Worm (Caenorhabditis elegans) whole organism, late embryonic: Measurements from ENCODE around the gene wrt-4.

Experiments
- C08G9.2 ChIP-seq: sonication (generic microtip); optimal IDR thresholded peaks from 2 replicates; lab custom pipeline; 2016; ENCODE audit warnings: mild to moderate bottlenecking, missing genetic modification characterization, moderate library complexity, missing compliant biosample characterization
- C38D4.7 ChIP-seq: fragments of 200-800 bp; sonication (Bioruptor generic); optimal IDR thresholded peaks from 2 replicates; lab custom pipeline; 2018; ENCODE audit warnings: mild to moderate bottlenecking, missing genetic modification characterization, moderate library complexity, missing compliant biosample characterization
- K02D7.2 ChIP-seq: sonication (generic microtip); optimal IDR thresholded peaks from 2 replicates; lab custom pipeline; 2017; ENCODE audit warnings: mild to moderate bottlenecking, missing genetic modification characterization, missing compliant biosample characterization
- K09A11.1 ChIP-seq: sonication (generic microtip); optimal IDR thresholded peaks from 2 replicates; lab custom pipeline; 2017; ENCODE audit warnings: antibody characterized with exemption, mild to moderate bottlenecking, missing genetic modification characterization, missing compliant biosample characterization; ENCODE audit not compliant: insufficient read depth
- ahr-1 ChIP-seq: sonication (generic microtip); optimal IDR thresholded peaks from 2 replicates; lab custom pipeline; 2016; ENCODE audit warnings: missing genetic modification characterization, missing compliant biosample characterization
- ama-1 ChIP-seq: fragments of 150-350 bp; optimal IDR thresholded peaks from 2 replicates; lab custom pipeline; 2014
- ceh-14 ChIP-seq: sonication (generic microtip); optimal IDR thresholded peaks from 2 replicates; lab custom pipeline; 2016; ENCODE audit warnings: missing genotype, missing genetic modification characterization, missing compliant biosample characterization
- ceh-18 ChIP-seq: sonication (generic microtip); optimal IDR thresholded peaks from 2 replicates; lab custom pipeline; 2016; ENCODE audit warnings: missing genetic modification characterization, missing compliant biosample characterization
- ceh-30 ChIP-seq: fragments of 150-350 bp; optimal IDR thresholded peaks from 2 replicates; lab custom pipeline; 2014; ENCODE audit warnings: missing biosample characterization, missing genetic modification characterization
- ceh-45 ChIP-seq: fragments of 200-800 bp; sonication (Bioruptor generic); IDR thresholded peaks from 2 replicates; pipeline ENCODE4 v1.3.6; 2022; ENCODE audit warnings: missing genetic modification reagents, missing genetic modification characterization, missing compliant biosample characterization
- ceh-48 ChIP-seq: sonication (generic microtip); optimal IDR thresholded peaks from 2 replicates; lab custom pipeline; 2016; ENCODE audit warnings: missing genetic modification characterization, inconsistent platforms, missing compliant biosample characterization
- ceh-6 ChIP-seq: fragments of 200-800 bp; sonication (Bioruptor generic); optimal IDR thresholded peaks from 2 replicates; lab custom pipeline; 2018; ENCODE audit warnings: mild to moderate bottlenecking, missing genetic modification characterization, missing compliant biosample characterization
- ceh-9 ChIP-seq: sonication (generic microtip); optimal IDR thresholded peaks from 2 replicates; lab custom pipeline; 2016; ENCODE audit warnings: mild to moderate bottlenecking, missing genetic modification characterization, inconsistent platforms, missing compliant biosample characterization
- che-1 ChIP-seq: sonication (generic microtip); optimal IDR thresholded peaks from 2 replicates; lab custom pipeline; 2016; ENCODE audit warnings: mild to moderate bottlenecking, missing genetic modification characterization, missing compliant biosample characterization
- elt-2 ChIP-seq: sonication (generic microtip); optimal IDR thresholded peaks from 2 replicates; lab custom pipeline; 2016; ENCODE audit warnings: missing genetic modification reagents, missing genetic modification characterization, missing compliant biosample characterization
- eyg-1 ChIP-seq: sonication (generic microtip); optimal IDR thresholded peaks from 2 replicates; lab custom pipeline; 2016; ENCODE audit warnings: missing genotype, missing genetic modification characterization, missing compliant biosample characterization
- fax-1 ChIP-seq: sonication (generic microtip); optimal IDR thresholded peaks from 2 replicates; lab custom pipeline; 2016; ENCODE audit warnings: missing genotype, missing genetic modification characterization, missing compliant biosample characterization
- fkh-10 ChIP-seq: fragments of 150-350 bp; optimal IDR thresholded peaks from 2 replicates; lab custom pipeline; 2014; ENCODE audit warnings: missing biosample characterization, missing genetic modification reagents, missing genetic modification characterization
- hlh-13 ChIP-seq: fragments of 200-800 bp; sonication (Bioruptor generic); optimal IDR thresholded peaks from 2 replicates; lab custom pipeline; 2018; ENCODE audit warnings: mild to moderate bottlenecking, missing genetic modification characterization, missing compliant biosample characterization
- hlh-8 ChIP-seq: sonication (generic microtip); optimal IDR thresholded peaks from 2 replicates; lab custom pipeline; 2016; ENCODE audit warnings: missing genotype, missing genetic modification characterization, missing compliant biosample characterization
- lim-6 ChIP-seq: sonication (generic microtip); optimal IDR thresholded peaks from 2 replicates; lab custom pipeline; 2016; ENCODE audit warnings: missing genetic modification characterization, missing compliant biosample characterization
- madf-2 ChIP-seq: sonication (generic microtip); optimal IDR thresholded peaks from 2 replicates; lab custom pipeline; 2017; ENCODE audit warnings: missing genetic modification characterization, missing compliant biosample characterization
- mec-3 ChIP-seq: sonication (generic microtip); optimal IDR thresholded peaks from 2 replicates; lab custom pipeline; 2016; ENCODE audit warnings: borderline replicate concordance, missing genetic modification characterization, missing compliant biosample characterization
- nhr-11 ChIP-seq: fragments of 150-350 bp; optimal IDR thresholded peaks from 2 replicates; lab custom pipeline; 2014; ENCODE audit warnings: missing biosample characterization, missing genetic modification characterization
- nhr-232 ChIP-seq: sonication (generic microtip); optimal IDR thresholded peaks from 2 replicates; lab custom pipeline; 2016; ENCODE audit warnings: missing genetic modification characterization, missing compliant biosample characterization
- npax-4 ChIP-seq: sonication (generic microtip); optimal IDR thresholded peaks from 2 replicates; lab custom pipeline; 2016; ENCODE audit warnings: missing genetic modification characterization, missing compliant biosample characterization
- pha-4 ChIP-seq: fragments of 150-350 bp; optimal IDR thresholded peaks from 2 replicates; lab custom pipeline; 2018; ENCODE audit warnings: missing biosample characterization, missing genetic modification reagents, missing genetic modification characterization
- pqm-1 ChIP-seq: sonication (generic microtip); optimal IDR thresholded peaks from 2 replicates; lab custom pipeline; 2016; ENCODE audit warnings: missing genetic modification characterization, missing compliant biosample characterization
- ref-2 ChIP-seq: sonication (generic microtip); optimal IDR thresholded peaks from 2 replicates; lab custom pipeline; 2016; ENCODE audit warnings: missing genetic modification characterization, missing compliant biosample characterization
- sdc-2 ChIP-seq: sonication (generic microtip); optimal IDR thresholded peaks from 2 replicates; lab custom pipeline; 2016; ENCODE audit warnings: missing genotype, missing genetic modification characterization, missing compliant biosample characterization
- sox-4 ChIP-seq: sonication (generic microtip); optimal IDR thresholded peaks from 2 replicates; lab custom pipeline; 2017; ENCODE audit warnings: mild to moderate bottlenecking, missing genetic modification characterization, inconsistent platforms, missing compliant biosample characterization
- ttx-3 ChIP-seq: sonication (generic microtip); optimal IDR thresholded peaks from 2 replicates; lab custom pipeline; 2016; ENCODE audit warnings: missing genetic modification reagents, missing genetic modification characterization, missing compliant biosample characterization
- unc-42 ChIP-seq: sonication (generic microtip); optimal IDR thresholded peaks from 2 replicates; lab custom pipeline; 2016; ENCODE audit warnings: missing genotype, missing genetic modification characterization, missing compliant biosample characterization

The wrt-4 gene

ce11 chrX:15782027-15782426 lies 25.0 kb upstream of the wrt-4 start, which contains the start of gene Y7A5A.24:
Gene Y7A5A.24, minus strand, starts transcription at chrX:15782127.
- TF ChIP-seq ref-2 (tag; lab: Kevin White, UChicago) (no peak), hlh-13 (GFP tag; lab: Kevin White, UChicago) (no peak), che-1 (tag; lab: Kevin White, UChicago) (no peak), mec-3 (tag; lab: Kevin White, UChicago) (no peak), ceh-18 (tag; lab: Kevin White, UChicago) (no peak)
- TF ChIP-seq, all 69 proteins: peak for 0

ce11 chrX:15779503-15779902 lies 22.4 kb upstream of the wrt-4 start:
- no peak for TF ChIP-seq sox-4 (tag; lab: Kevin White, UChicago)
- no peak for TF ChIP-seq C38D4.7 (GFP tag; lab: Kevin White, UChicago)
- no peak for TF ChIP-seq K02D7.2 (tag; lab: Kevin White, UChicago)
- TF ChIP-seq lim-6 (tag; lab: Kevin White, UChicago), result no peak
- TF ChIP-seq madf-2 (tag; lab: Kevin White, UChicago), result no peak
- TF ChIP-seq pqm-1 (tag; lab: Kevin White, UChicago), result no peak
- no peak for TF ChIP-seq npax-4 (tag; lab: Kevin White, UChicago)
- no peak for TF ChIP-seq ceh-6 (GFP tag; lab: Kevin White, UChicago)
- TF ChIP-seq hlh-8 (tag; lab: Kevin White, UChicago), result no peak
- TF ChIP-seq, all 69 proteins: peak for 0

- no peak for TF ChIP-seq unc-42 (tag; lab: Kevin White, UChicago)
- no peak for TF ChIP-seq eyg-1 (tag; lab: Kevin White, UChicago)
- no peak for TF ChIP-seq ahr-1 (tag; lab: Kevin White, UChicago)
- TF ChIP-seq sdc-2, result no peak
- no peak for TF ChIP-seq elt-2 (tag; lab: Kevin White, UChicago)
- TF ChIP-seq pqm-1 (tag; lab: Kevin White, UChicago), result no peak
- TF ChIP-seq ceh-48 (tag; lab: Kevin White, UChicago), result no peak
- no peak for TF ChIP-seq pha-4 (tag; lab: Kevin White, UChicago)
- no peak for TF ChIP-seq ceh-45 (GFP tag; lab: Robert Waterston, UW)
- no peak for TF ChIP-seq fkh-10 (GFP tag; lab: Kevin White, UChicago)
- TF ChIP-seq ceh-14 (tag; lab: Kevin White, UChicago), result no peak
- no peak for TF ChIP-seq K09A11.1 (tag; lab: Kevin White, UChicago)
Measured at ce11 chrX:15773262-15773908, 16.3 kb upstream of the wrt-4 start, which contains the start of gene Y7A5A.13. Gene Y7A5A.13, plus strand, starts transcription at chrX:15773858.

- TF ChIP-seq ttx-3 (tag; lab: Kevin White, UChicago), result no peak
- no peak for TF ChIP-seq unc-42 (tag; lab: Kevin White, UChicago)
- no peak for TF ChIP-seq ama-1 (lab: Kevin White, UChicago)
- no peak for TF ChIP-seq ceh-30 (tag; lab: Kevin White, UChicago)
- no peak for TF ChIP-seq C08G9.2 (tag; lab: Kevin White, UChicago)
- TF ChIP-seq fax-1 (tag; lab: Kevin White, UChicago), result no peak
Measured at ce11 chrX:15772674-15773073, 15.6 kb upstream of the wrt-4 start, which contains the start of gene Y7A5A.2. Gene Y7A5A.2, minus strand, starts transcription at chrX:15772735.

ce11 chrX:15771411-15771810 lies 14.3 kb upstream of the wrt-4 start, which contains the start of gene Y7A5A.1:
Gene Y7A5A.1, minus strand, starts transcription at chrX:15771493.
- TF ChIP-seq sox-4 (tag; lab: Kevin White, UChicago) (no peak), nhr-232 (no peak), ceh-48 (tag; lab: Kevin White, UChicago) (no peak), eyg-1 (tag; lab: Kevin White, UChicago) (no peak), ceh-9 (no peak), nhr-11 (tag; lab: Kevin White, UChicago) (no peak), lim-6 (tag; lab: Kevin White, UChicago) (no peak)
